Fruit fly (Drosophila melanogaster) whole organism, prepupa: ENCODE measurements around the gene stv.
A peak's percentile ranks its signal among the peaks of the same experiment; 100 is the strongest.

Source experiments
- Hr38 ChIP-seq: sonication (Bioruptor generic); optimal IDR thresholded peaks from 2 replicates; lab custom pipeline; 2016; ENCODE audit warnings: missing biosample characterization, missing genetic modification characterization
- eg ChIP-seq: fragments of 200-800 bp; sonication (Bioruptor generic); IDR thresholded peaks from 3 replicates; pipeline ENCODE4 v1.3.6; 2022; ENCODE audit warnings: missing biosample characterization, missing genetic modification characterization
- net ChIP-seq: fragments of 200-800 bp; sonication (Bioruptor generic); optimal IDR thresholded peaks from 3 replicates; lab custom pipeline; 2016; ENCODE audit warnings: missing biosample characterization, missing genetic modification characterization

DNA sequence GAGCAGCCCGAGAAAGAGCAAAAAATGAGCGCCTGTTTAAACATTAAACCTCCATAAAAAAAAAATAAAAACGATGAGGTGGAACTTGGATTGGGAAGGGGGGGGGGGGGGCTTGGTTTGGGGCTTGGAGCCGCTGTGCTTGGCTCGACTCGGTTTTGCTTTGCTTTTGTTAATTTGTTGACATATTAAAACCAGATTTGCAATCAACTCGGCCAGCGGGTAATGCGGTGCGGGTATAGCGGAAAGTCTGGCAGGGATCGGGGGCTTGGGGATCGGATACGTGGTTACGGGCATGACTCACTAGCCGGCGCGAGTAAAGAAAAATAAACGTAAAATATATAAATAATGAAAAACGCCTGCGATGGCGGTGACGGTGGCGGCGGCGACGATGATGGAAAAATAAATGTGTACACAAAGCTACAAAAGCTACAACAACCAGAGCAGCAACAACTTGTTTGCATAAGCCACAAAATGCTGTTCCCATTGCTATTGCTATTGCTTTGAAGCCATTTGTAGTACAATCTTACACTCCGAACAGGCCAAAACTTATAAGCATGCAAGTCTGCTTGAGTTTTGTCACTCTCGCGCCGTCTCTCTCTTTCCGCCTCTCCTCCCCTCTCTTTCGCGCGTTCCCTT, 20.5 kb downstream of the stv start:
- peak; percentile 43 for TF ChIP-seq net (GFP tag; lab: Kevin White, UChicago)
- TF ChIP-seq eg (GFP tag; lab: Robert Waterston, UW): peak; percentile 64; the same call in 1 of the 3 replicates
- no peak for TF ChIP-seq Hr38 (GFP tag; lab: Kevin White, UChicago)
